Fruit fly (Drosophila melanogaster): ENCODE data around the gene dbr.

DNA sequence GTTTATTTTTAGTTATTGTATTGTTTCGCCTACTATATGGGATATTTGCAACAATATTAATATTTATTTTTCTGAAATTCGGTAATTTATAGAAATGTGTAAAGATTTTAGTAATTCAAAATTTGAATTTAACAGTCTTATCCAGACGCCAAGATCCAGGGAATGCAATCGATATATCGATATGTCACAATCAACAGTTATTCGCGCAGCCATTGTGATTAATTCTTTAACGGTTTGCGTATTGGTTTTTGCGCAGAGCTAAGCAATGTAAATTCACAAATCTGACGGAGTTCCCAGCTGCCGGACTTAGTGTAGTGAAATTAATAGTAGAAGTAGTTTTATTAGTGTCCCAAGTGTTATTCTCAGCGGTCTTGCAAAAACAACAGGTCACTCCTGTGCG is 48.1 kb downstream of the dbr start, which contains the start of gene ND-15:
- peak in 1 of 2 experiments; percentile 14 for TF ChIP-seq CTCF (optimal IDR thresholded peaks at IDR 0.05)
- TF ChIP-seq CG8478 (optimal IDR thresholded peaks at IDR 0.05): no peak
